Worm (Caenorhabditis elegans): Measurements from ENCODE around the gene ZK250.2.
"Not testable (repeated sequence)": the region's sequence is repeated elsewhere in the genome, so short reads cannot be mapped to it uniquely, and the experiment has no call there.

Gene ZK250.2

DNA sequence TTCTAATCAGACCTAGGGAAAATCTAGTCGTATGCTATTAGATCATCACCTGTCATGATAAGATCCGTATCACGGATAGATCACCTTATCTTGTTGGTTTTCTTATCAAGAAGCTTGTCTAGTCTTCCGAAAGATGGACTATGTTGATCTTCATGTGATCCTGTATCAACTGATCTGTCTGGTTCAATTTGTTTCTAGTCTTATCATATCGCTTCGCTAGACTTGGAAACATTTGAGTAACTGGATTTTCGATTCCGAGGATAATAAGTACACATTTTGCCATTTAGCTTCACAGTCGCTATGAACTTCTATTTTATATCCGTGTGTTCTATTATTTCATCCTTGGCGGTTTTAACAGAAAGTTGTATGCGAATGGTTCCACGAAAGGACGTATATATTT, at the start of gene ZK250.2:
Gene ZK250.2, plus strand, starts transcription at position 301 of the 400 bp plus-strand sequence.
- not testable (repeated sequence) for TF ChIP-seq W03F9.2, him-1, dao-5 (tag; optimal IDR thresholded peaks at IDR 0.05)

DNA sequence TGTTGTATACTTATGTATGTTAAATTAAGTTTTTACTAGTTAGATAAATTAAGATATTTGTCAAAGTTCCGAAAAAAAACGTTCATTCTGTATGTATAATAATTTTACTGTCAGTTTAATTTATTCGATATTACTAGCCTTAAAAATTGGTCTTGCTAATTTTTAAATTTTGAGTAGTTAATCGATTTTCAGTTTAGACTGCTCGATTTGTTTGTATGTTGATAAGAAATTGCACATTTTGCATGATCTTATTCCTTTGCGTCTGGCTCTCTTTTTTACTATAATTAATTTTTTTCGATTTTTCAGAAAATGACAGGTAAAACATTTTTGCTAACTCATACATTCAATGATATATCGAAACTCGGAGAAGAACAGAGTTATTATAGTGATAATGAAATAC, 48.6 kb upstream of the ZK250.2 start, which contains the start of gene math-24:
Gene math-24, plus strand, starts transcription at position 301 of the 400 bp plus-strand sequence.
- TF ChIP-seq W03F9.2 (tag; optimal IDR thresholded peaks at IDR 0.05): no peak
- no peak for TF ChIP-seq dao-5 (tag; optimal IDR thresholded peaks at IDR 0.05)
- TF ChIP-seq him-1 (tag; optimal IDR thresholded peaks at IDR 0.05): no peak

DNA sequence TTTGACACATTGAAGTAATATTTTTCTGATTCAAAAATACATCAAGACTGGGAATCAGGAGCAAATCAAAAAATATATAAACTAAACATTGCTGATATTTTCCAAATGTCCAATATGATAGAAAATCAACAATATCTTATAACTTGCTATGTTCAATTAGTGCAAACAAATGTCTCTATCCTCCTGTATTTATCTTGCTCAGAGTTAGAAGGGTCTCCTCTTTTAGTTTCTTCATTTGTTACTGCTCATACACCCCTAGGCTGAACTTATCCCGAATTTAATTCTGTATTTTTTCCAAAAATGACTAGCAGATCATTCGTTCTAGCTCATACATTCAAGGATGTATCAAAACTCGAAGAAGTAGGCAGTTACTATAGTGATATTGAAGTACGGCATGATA, 46.5 kb upstream of the ZK250.2 start, which contains the start of gene math-23:
Gene math-23, plus strand, starts transcription at position 301 of the 400 bp plus-strand sequence.
- TF ChIP-seq W03F9.2 (tag; optimal IDR thresholded peaks at IDR 0.05) (no peak), dao-5 (tag; optimal IDR thresholded peaks at IDR 0.05) (no peak), him-1 (tag; optimal IDR thresholded peaks at IDR 0.05) (no peak)

DNA sequence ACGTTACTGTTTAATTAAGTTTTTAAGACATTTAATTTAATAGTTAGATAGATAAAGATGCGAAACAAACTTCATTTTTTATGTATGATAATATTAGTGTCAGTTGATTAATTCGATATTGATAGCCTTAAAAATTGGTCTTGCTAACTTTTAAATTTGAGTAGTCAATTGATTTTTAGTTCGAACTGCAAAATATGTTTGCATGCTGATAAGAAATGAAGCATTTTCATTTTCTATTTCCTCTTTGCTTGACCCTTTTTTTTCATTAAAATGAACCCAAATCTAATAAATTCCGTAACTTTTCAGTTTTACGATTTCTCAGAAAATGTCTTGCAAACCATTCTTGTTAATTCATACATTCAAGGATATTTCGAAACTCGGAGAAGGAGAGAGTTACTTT, 43.4 kb upstream of the ZK250.2 start, which contains the start of gene math-22:
Gene math-22, plus strand, starts transcription at position 301 of the 400 bp plus-strand sequence.
- no peak for TF ChIP-seq dao-5 (tag; optimal IDR thresholded peaks at IDR 0.05)
- TF ChIP-seq W03F9.2 (tag; optimal IDR thresholded peaks at IDR 0.05): no peak

DNA sequence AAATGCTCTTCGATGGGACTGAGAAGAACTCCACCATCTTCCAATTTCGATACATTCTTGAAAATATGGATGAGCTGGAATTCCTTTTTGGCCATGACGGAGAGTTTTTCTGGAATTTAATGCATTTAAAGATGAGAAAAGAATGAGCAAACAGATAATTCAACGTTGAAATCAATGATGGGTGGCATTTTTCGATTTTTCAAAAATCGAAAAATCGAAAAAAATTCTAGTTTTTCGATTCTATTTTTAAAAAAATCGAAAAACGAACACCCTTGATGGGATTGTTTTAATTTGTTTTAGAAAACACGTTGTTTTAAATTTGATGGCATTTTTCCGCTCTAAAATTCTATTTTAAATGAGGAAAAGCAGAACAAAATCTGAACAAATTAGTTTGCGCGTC, 35.8 kb upstream of the ZK250.2 start, which contains the start of gene math-31:
Gene math-31, minus strand, starts transcription at position 101 of the 400 bp plus-strand sequence.
- TF ChIP-seq him-1 (tag; optimal IDR thresholded peaks at IDR 0.05) (no peak), dao-5 (tag; optimal IDR thresholded peaks at IDR 0.05) (no peak), W03F9.2 (tag; optimal IDR thresholded peaks at IDR 0.05) (no peak)

DNA sequence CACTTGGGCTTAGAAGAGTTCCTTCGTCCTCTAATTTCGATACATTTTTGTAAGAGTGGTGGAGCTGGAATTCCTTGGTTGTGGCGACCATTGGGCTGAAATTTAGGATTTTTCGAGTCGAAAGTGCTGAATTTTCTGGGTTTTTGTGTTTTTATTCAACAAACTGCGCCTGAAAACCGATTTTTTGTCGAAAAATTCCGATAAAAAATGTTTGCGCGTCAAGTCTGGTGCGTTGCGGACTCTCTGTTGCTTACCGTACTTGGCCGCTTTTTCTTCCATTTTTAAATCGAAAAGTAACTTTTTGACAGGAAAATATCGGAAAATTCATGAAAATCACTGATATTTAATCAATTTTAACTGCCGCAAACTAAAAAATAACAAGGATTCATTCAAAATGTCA, 30.6 kb upstream of the ZK250.2 start, which contains the start of gene bath-4:
Gene bath-4, minus strand, starts transcription at position 101 of the 400 bp plus-strand sequence.
- TF ChIP-seq dao-5 (tag; optimal IDR thresholded peaks at IDR 0.05): no peak
- no peak for TF ChIP-seq him-1 (tag; optimal IDR thresholded peaks at IDR 0.05)
- no peak for TF ChIP-seq W03F9.2 (tag; optimal IDR thresholded peaks at IDR 0.05)

DNA sequence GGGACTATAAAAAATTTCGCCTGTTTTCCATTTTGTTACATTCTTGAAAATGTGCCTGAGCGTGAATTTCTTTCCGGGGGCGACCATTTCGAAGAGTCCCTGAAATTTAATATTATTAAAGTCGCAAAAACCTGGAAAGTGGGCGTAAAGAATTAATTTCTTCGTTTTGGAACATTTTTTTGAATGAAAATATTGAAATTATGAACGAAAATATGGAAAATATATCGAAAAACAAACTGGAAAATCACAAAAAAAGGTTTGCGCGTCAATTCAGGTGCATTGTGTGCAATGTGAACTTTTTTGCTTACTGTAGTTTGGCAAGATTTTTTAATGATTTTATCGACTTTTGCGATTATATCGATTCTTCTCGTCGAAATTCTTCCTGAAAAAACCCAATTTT, 27.5 kb upstream of the ZK250.2 start, which contains the start of gene bath-7:
Gene bath-7, minus strand, starts transcription at position 101 of the 400 bp plus-strand sequence.
- no peak for TF ChIP-seq dao-5 (tag; optimal IDR thresholded peaks at IDR 0.05)
- TF ChIP-seq W03F9.2 (tag; optimal IDR thresholded peaks at IDR 0.05): no peak
- TF ChIP-seq him-1 (tag; optimal IDR thresholded peaks at IDR 0.05): no peak

DNA sequence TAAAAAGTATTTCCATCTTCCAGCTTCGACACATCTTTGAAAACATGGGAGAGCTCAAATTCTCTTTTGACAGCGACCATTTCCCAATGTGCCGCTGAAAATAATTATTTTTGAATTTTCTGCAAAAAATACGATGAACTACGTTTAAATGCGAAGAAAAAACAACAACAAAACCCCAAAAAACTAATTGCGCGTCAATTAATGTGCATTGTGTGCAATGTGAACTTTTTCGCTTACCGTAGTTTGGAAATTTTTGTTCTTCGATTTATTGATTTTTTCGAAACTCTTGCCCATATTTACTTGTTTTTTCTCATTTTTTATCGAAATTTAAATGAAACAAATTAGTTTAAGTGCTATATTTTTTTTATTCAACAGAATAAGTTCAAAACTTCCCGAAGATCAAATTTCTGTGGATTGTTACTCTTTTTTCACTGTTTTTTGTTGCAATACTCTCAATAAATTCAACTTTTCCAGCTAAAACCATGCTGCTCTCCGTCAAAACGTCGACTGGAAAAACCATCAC, 25.8 kb upstream of the ZK250.2 start, which contains the start of the genes bath-2 and F52C6.4:
Gene bath-2, minus strand, starts transcription at position 101 of the 523 bp plus-strand sequence.
Gene F52C6.4, plus strand, starts transcription at position 473 of the 523 bp plus-strand sequence.
- no peak for TF ChIP-seq W03F9.2 (tag; optimal IDR thresholded peaks at IDR 0.05)

DNA sequence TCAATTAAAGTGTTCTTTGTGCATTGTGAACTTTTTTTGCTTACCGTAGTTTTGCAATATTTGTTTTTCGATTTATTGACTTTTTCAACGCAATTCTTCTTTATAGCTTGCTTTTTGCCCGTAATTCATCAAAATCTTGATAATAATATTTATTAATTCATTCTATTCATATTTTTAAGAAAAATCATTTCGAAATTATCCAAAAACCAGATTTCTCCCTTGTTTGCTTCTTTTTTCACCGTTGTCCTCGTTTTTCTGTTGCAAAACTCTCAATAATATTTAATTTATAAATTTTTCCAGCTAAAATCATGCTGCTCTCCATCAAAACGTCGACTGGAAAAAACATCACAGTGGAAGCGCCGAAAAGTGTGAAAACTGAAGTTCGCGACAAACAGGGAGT, 24.0 kb upstream of the ZK250.2 start, which contains the start of gene F52C6.3:
Gene F52C6.3, plus strand, starts transcription at position 301 of the 400 bp plus-strand sequence.
- TF ChIP-seq W03F9.2 (tag; optimal IDR thresholded peaks at IDR 0.05): no peak
- TF ChIP-seq dao-5 (tag; optimal IDR thresholded peaks at IDR 0.05): no peak
- TF ChIP-seq him-1 (tag; optimal IDR thresholded peaks at IDR 0.05): no peak

DNA sequence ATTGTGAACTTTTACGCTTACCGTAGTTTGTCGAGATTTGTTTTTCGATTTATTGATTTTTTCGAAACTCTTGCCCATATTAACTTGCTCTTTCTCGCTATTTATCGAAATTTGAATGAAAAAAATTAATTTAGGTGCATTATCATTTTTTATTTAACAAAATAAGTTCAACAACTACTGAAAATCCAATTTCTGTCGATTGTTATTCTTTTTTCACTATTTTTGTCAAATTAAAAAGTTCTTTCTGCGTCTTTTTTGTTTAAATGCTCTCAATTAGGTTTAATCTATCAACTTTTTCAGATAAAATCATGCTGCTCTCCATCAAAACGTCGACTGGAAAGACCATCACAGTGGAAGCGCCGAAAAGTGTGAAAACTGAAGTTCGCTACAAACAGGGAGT, 22.3 kb upstream of the ZK250.2 start, which contains the start of gene F52C6.2:
Gene F52C6.2, plus strand, starts transcription at position 301 of the 400 bp plus-strand sequence.
- TF ChIP-seq W03F9.2 (tag; optimal IDR thresholded peaks at IDR 0.05) (no peak), dao-5 (tag; optimal IDR thresholded peaks at IDR 0.05) (no peak), him-1 (tag; optimal IDR thresholded peaks at IDR 0.05) (no peak)

DNA sequence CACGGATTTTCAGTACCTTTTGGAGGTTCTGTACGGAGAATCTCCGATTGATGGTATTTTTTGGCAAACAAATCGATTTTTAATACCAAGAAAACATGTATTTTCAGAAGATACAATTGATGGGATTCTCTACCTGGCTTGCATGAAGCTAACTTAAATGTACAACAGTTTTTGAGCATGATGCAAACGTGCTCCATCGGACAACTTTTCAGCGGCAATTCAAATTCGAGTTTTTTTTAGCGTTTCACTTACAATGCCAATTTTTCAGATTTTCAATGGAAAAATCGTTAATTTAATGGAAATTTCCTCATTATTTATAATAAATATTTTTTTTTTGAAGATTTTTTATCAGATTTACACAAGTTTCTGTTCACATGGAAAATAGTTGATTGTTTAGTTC, 19.9 kb upstream of the ZK250.2 start:
- TF ChIP-seq him-1 (tag; optimal IDR thresholded peaks at IDR 0.05) (no peak), dao-5 (tag; optimal IDR thresholded peaks at IDR 0.05) (no peak), W03F9.2 (tag; optimal IDR thresholded peaks at IDR 0.05) (no peak)

DNA sequence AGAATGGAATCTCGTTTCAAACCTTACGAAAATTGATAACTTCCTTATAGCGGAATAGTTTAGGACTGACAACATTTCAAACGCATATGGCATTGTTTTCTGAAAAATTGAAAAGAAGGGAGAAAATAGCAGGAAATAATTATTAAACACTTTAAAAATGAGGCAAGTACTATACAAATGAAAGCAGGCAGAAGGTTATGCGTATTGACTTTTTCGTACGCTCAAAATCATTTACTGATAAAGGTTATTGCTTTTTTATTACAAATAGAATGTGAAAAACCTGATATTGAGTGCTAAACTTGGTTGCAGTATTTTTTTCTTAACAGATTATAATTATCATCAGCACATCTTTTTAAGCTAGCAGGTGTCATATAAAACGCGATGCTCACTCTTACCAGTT, 8.8 kb upstream of the ZK250.2 start, which contains the start of gene ZK250.13:
Gene ZK250.13, minus strand, starts transcription at position 101 of the 400 bp plus-strand sequence.
- TF ChIP-seq him-1 (tag; optimal IDR thresholded peaks at IDR 0.05): no peak

DNA sequence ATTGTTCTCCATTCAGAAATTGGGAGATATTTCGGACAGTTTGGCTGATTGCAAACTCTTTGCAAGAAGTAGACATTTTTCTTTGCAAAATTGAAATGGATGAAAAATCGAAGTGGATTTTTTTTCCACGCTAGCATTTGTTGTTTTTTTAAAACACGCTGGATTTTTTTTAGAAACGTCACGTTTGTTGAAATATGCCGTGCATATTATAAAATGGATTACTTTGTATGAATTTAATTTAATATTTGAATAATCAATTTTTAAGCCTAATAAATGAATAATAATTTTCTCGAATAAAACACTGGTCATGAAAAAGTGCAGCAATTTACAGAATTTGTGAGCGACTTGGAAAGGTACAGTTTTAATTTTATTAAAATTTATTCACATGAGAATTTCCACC, 3.4 kb upstream of the ZK250.2 start, which contains the start of gene ZK250.14:
Gene ZK250.14, minus strand, starts transcription at position 101 of the 400 bp plus-strand sequence.
- no peak for TF ChIP-seq him-1 (tag; optimal IDR thresholded peaks at IDR 0.05)
- TF ChIP-seq W03F9.2 (tag; optimal IDR thresholded peaks at IDR 0.05): no peak
- no peak for TF ChIP-seq dao-5 (tag; optimal IDR thresholded peaks at IDR 0.05)

DNA sequence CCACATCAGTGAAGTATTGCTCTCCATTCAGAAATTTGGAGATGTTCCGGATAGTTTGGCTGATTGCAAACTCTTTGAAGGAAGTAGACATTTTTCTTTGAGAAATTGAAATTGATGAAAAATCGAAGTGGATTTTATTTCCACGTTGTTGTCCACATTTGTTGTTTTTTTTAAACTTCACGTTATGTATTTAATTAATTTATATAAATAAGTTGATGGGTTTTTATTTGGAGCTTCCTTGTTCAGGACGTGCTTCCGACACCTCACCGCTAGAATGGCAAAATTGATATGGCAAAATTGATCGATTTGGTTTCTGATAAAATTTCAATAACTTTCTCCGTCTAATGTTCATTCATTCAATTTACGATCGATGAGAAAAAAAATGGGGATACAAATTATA, 2.1 kb upstream of the ZK250.2 start, which contains the start of gene math-48:
Gene math-48, minus strand, starts transcription at position 101 of the 400 bp plus-strand sequence.
- TF ChIP-seq dao-5 (tag; optimal IDR thresholded peaks at IDR 0.05) (no peak), W03F9.2 (tag; optimal IDR thresholded peaks at IDR 0.05) (no peak), him-1 (tag; optimal IDR thresholded peaks at IDR 0.05) (no peak)
